Fruit fly (Drosophila melanogaster): Measurements from ENCODE around the gene ds.

Gene ds

DNA sequence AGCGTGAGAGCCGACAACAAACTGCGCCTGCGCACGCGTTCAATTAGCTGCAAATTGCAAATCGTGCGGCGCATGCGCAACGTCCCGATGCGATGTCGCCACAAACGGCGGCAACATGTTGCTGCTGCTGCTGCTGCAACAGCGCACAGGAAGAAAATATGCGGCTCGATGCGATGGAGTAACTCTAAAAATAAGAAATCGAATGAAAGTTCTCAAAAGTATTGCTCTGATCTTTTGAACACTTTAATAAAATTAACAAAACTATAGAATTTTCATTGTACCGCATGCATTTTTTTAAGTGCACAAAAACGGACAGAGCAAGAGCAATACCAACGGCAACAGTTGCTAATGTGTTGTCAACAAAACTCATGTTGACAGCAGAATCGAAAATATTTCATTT lies 108.6 kb downstream of the ds start (continued):
- peak; percentile 79 for TF ChIP-seq CG11294 (GFP tag; IDR thresholded peaks at IDR 0.05)
- peak; percentile 92 for TF ChIP-seq CG8119 (GFP tag; IDR thresholded peaks at IDR 0.05)
- peak; percentile 57 for TF ChIP-seq spab (GFP tag; optimal IDR thresholded peaks at IDR 0.05)
- TF ChIP-seq CG4318 (GFP tag; optimal IDR thresholded peaks at IDR 0.05), result peak; percentile 75
- TF ChIP-seq esn (GFP tag; optimal IDR thresholded peaks at IDR 0.05), result peak; percentile 85
- TF ChIP-seq CG6163 (GFP tag; IDR thresholded peaks at IDR 0.05), result peak; percentile 92
- TF ChIP-seq CG15336 (GFP tag; IDR thresholded peaks at IDR 0.05), result peak; percentile 94
- peak; percentile 92 for TF ChIP-seq CG32006 (GFP tag; optimal IDR thresholded peaks at IDR 0.05)
- TF ChIP-seq CG11902 (GFP tag; optimal IDR thresholded peaks at IDR 0.05), result no peak
- no peak for TF ChIP-seq fkh (GFP tag; optimal IDR thresholded peaks at IDR 0.05)
- no peak for TF ChIP-seq CG6854 (GFP tag; optimal IDR thresholded peaks at IDR 0.05)
- TF ChIP-seq eg (GFP tag; IDR thresholded peaks at IDR 0.05), result peak; percentile 94
- TF ChIP-seq CG6792 (GFP tag; optimal IDR thresholded peaks at IDR 0.05), result peak; percentile 69

DNA sequence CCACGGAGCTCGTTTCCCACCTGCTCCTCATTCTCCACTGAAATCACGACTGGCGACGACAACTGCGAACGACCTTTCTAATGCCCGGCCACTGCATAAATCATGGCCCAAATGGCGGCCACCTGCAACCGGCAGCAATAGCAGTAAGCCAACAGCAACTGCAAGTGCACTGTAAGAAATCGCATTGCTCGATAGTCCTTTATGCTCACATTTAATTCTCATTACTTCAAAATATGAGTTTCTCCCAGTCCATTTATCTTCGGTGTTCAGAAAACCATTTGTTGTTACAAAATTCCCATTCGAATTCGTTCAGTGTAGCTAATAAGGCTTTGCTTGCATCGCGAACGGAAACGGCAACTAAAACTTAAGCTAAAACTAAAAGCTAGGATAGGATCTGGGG lies 110.7 kb downstream of the ds start:
- TF ChIP-seq salr (GFP tag; optimal IDR thresholded peaks at IDR 0.05) (peak in 1 of 2 experiments; percentile 21), Sox102F (GFP tag; optimal IDR thresholded peaks at IDR 0.05) (no peak), CG10669 (GFP tag; optimal IDR thresholded peaks at IDR 0.05) (peak; percentile 47), OdsH (GFP tag; optimal IDR thresholded peaks at IDR 0.05) (peak; percentile 49), Hr39 (GFP tag; optimal IDR thresholded peaks at IDR 0.05) (peak; percentile 23), ss (GFP tag; optimal IDR thresholded peaks at IDR 0.05) (no peak), CG8119 (GFP tag; IDR thresholded peaks at IDR 0.05) (peak; percentile 79), CG15336 (GFP tag; IDR thresholded peaks at IDR 0.05) (peak; percentile 75), CG4318 (GFP tag; optimal IDR thresholded peaks at IDR 0.05) (peak; percentile 56), Hr38 (GFP tag; optimal IDR thresholded peaks at IDR 0.05) (no peak), dac (GFP tag; optimal IDR thresholded peaks at IDR 0.05) (peak; percentile 57), cyc (GFP tag; optimal IDR thresholded peaks at IDR 0.05) (no peak), CG11762 (GFP tag; optimal IDR thresholded peaks at IDR 0.05; ENCODE audit: insufficient read depth) (peak; percentile 16), Lpt (GFP tag; optimal IDR thresholded peaks at IDR 0.05) (peak; percentile 46), esn (GFP tag; optimal IDR thresholded peaks at IDR 0.05) (peak; percentile 9), Sox14 (GFP tag; optimal IDR thresholded peaks at IDR 0.05) (peak; percentile 23), svp (GFP tag) (peak; percentile 66), achi (GFP tag; optimal IDR thresholded peaks at IDR 0.05) (peak; percentile 38), vri (GFP tag; optimal IDR thresholded peaks at IDR 0.05) (no peak), Hr4 (GFP tag; optimal IDR thresholded peaks at IDR 0.05) (peak; percentile 82), Ets96B (tag; optimal IDR thresholded peaks at IDR 0.05) (no peak), CG11294 (GFP tag; IDR thresholded peaks at IDR 0.05) (peak; percentile 73), net (GFP tag; optimal IDR thresholded peaks at IDR 0.05) (peak; percentile 42), Met (GFP tag; optimal IDR thresholded peaks at IDR 0.05) (peak; percentile 11), CG3919 (GFP tag; optimal IDR thresholded peaks at IDR 0.05) (peak; percentile 32), CG8319 (GFP tag; optimal IDR thresholded peaks at IDR 0.05) (no peak), eg (GFP tag; IDR thresholded peaks at IDR 0.05) (peak; percentile 88), CG6163 (GFP tag; IDR thresholded peaks at IDR 0.05) (peak; percentile 74), CG32006 (GFP tag; optimal IDR thresholded peaks at IDR 0.05) (peak; percentile 81), Eip78C (GFP tag) (peak; percentile 75), CG10631 (GFP tag; optimal IDR thresholded peaks at IDR 0.05) (peak; percentile 29), Gug (GFP tag; IDR thresholded peaks at IDR 0.05) (peak; percentile 74), CG6276 (GFP tag; optimal IDR thresholded peaks at IDR 0.05) (peak; percentile 78), pdm3 (GFP tag; optimal IDR thresholded peaks at IDR 0.05) (peak; percentile 37)

DNA sequence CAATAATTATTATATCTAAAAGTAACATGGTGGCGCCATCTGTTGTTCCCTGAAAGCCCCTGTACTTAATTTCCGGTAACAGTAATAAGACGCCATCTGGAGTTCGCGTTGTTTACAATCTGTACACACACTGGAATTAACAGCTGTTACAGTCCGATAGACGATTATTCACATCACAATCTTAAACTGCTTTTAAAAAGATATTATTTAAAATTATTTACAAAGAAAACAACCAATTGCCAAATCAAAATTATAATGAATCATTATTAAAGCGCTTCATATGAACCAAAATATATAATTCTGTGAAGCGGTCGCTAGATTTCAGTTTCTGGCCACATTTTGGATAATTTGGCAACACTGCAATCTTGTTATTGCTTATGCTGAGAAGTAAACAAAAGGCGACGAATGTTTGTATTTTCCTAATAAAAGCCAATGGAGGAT lies 112.3 kb downstream of the ds start, which contains the start of gene CG13689:
Gene CG13689 (plus strand): TSS at position 375 of the 441 bp plus-strand sequence.
- peak; percentile 45 for TF ChIP-seq cyc (GFP tag; optimal IDR thresholded peaks at IDR 0.05)
- TF ChIP-seq CG31627 (GFP tag; optimal IDR thresholded peaks at IDR 0.05), result peak; percentile 56
- TF ChIP-seq CG6276 (GFP tag; optimal IDR thresholded peaks at IDR 0.05), result no peak
- TF ChIP-seq CG16779 (tag; optimal IDR thresholded peaks at IDR 0.05), result no peak
- TF ChIP-seq lz (GFP tag; optimal IDR thresholded peaks at IDR 0.05), result peak; percentile 44
- TF ChIP-seq svp (GFP tag), result peak; percentile 61
- TF ChIP-seq acj6 (GFP tag; optimal IDR thresholded peaks at IDR 0.05), result peak; percentile 31
- TF ChIP-seq CG6792 (GFP tag; optimal IDR thresholded peaks at IDR 0.05), result peak; percentile 10
- TF ChIP-seq Hr4 (GFP tag; optimal IDR thresholded peaks at IDR 0.05), result peak; percentile 58
- TF ChIP-seq pdm3 (GFP tag; optimal IDR thresholded peaks at IDR 0.05), result peak; percentile 56
- no peak for TF ChIP-seq CG6854 (GFP tag; optimal IDR thresholded peaks at IDR 0.05)
- peak; percentile 17 for TF ChIP-seq Smox (GFP tag; optimal IDR thresholded peaks at IDR 0.05)
- TF ChIP-seq CG8119 (GFP tag; IDR thresholded peaks at IDR 0.05), result no peak
- peak; percentile 90 for TF ChIP-seq fkh (GFP tag; optimal IDR thresholded peaks at IDR 0.05)
- TF ChIP-seq OdsH (GFP tag; optimal IDR thresholded peaks at IDR 0.05), result peak; percentile 34
- peak; percentile 11 for TF ChIP-seq Eip75B (GFP tag; optimal IDR thresholded peaks at IDR 0.05)
- no peak for TF ChIP-seq CG3032 (tag; optimal IDR thresholded peaks at IDR 0.05)
- TF ChIP-seq Eip93F (GFP tag; optimal IDR thresholded peaks at IDR 0.05), result no peak
- TF ChIP-seq fd85E (GFP tag; optimal IDR thresholded peaks at IDR 0.05), result no peak
- TF ChIP-seq Sox14 (GFP tag; optimal IDR thresholded peaks at IDR 0.05), result peak; percentile 46
- TF ChIP-seq Sox102F (GFP tag; optimal IDR thresholded peaks at IDR 0.05), result no peak
- TF ChIP-seq vri (GFP tag; optimal IDR thresholded peaks at IDR 0.05), result no peak
